Worm (Caenorhabditis elegans): Measurements from ENCODE around the gene F38E9.1.

The F38E9.1 gene

DNA sequence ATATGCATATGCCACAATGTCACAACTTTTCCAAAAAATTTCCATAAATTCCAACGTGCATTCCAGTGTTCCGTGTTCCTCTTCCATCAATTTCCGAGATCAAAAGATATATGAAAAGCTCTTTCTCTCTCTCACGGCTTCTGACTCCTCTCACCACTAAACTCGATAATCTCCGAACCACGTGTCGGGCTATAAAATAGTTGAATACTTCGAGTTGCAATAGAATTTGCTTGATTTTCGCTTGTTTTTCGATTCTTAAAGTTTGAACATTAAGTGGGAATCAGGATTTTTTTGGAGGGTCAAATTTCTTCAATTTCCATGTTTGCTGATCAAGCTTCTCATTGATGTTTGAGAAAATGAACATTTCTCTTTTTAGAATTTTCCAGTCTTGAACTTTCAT, 14.5 kb downstream of the F38E9.1 start:
- TF ChIP-seq irx-1 (tag; optimal IDR thresholded peaks at IDR 0.05) (no peak), fkh-10 (GFP tag; optimal IDR thresholded peaks at IDR 0.05) (peak; percentile 29)

- TF ChIP-seq ztf-4 (tag; optimal IDR thresholded peaks at IDR 0.05) (no peak), nhr-237 (tag; optimal IDR thresholded peaks at IDR 0.05) (no peak), lin-14 (GFP tag; optimal IDR thresholded peaks at IDR 0.05) (peak; percentile 51), nhr-11 (tag; optimal IDR thresholded peaks at IDR 0.05) (no peak), fkh-10 (GFP tag; optimal IDR thresholded peaks at IDR 0.05) (peak; percentile 67), elt-2 (tag; optimal IDR thresholded peaks at IDR 0.05) (peak; percentile 38), ama-1 (optimal IDR thresholded peaks at IDR 0.05) (no peak), ceh-88 (GFP tag; IDR thresholded peaks at IDR 0.05) (no peak), mef-2 (tag; optimal IDR thresholded peaks at IDR 0.05) (no peak), nhr-84 (tag; optimal IDR thresholded peaks at IDR 0.05) (no peak), lin-39 (tag; optimal IDR thresholded peaks at IDR 0.05) (no peak)
These were observed 16.3 kb downstream of the F38E9.1 start, which contains the start of gene cah-3 for ce11 chrX:16487068-16487658. Gene cah-3 (plus strand): TSS chrX:16487481.

ce11 chrX:16490753-16491152, 19.9 kb downstream of the F38E9.1 start:
- TF ChIP-seq tbx-2 (tag; optimal IDR thresholded peaks at IDR 0.05) (no peak), nhr-11 (tag; optimal IDR thresholded peaks at IDR 0.05) (no peak), zag-1 (tag; optimal IDR thresholded peaks at IDR 0.05) (no peak), egl-13 (tag; optimal IDR thresholded peaks at IDR 0.05) (no peak), fkh-8 (tag; optimal IDR thresholded peaks at IDR 0.05) (no peak), egl-27 (tag; optimal IDR thresholded peaks at IDR 0.05) (no peak), nhr-90 (tag; optimal IDR thresholded peaks at IDR 0.05; ENCODE audit: poor library complexity) (no peak), nhr-85 (tag) (no peak), nhr-20 (tag; optimal IDR thresholded peaks at IDR 0.05) (no peak)

ce11 chrX:16494630-16495029, 23.8 kb downstream of the F38E9.1 start, which contains the start of gene K05G3.2:
Gene K05G3.2 (plus strand): TSS chrX:16494930.
- TF ChIP-seq efl-1 (optimal IDR thresholded peaks at IDR 0.05) = no peak
- peak in 1 of 2 experiments; percentile 57 for TF ChIP-seq efl-1 (GFP tag; optimal IDR thresholded peaks at IDR 0.05 in 1 of 2)
- TF ChIP-seq sox-4 (tag; optimal IDR thresholded peaks at IDR 0.05) = no peak
- TF ChIP-seq nhr-47 (tag; optimal IDR thresholded peaks at IDR 0.05) = no peak

ce11 chrX:16501032-16501431, 30.2 kb downstream of the F38E9.1 start, which contains the start of gene K05G3.1:
Gene K05G3.1 (plus strand): TSS chrX:16501332.
- TF ChIP-seq blmp-1 (tag; optimal IDR thresholded peaks at IDR 0.05) (no peak), ceh-63 (GFP tag; optimal IDR thresholded peaks at IDR 0.05) (no peak)

DNA sequence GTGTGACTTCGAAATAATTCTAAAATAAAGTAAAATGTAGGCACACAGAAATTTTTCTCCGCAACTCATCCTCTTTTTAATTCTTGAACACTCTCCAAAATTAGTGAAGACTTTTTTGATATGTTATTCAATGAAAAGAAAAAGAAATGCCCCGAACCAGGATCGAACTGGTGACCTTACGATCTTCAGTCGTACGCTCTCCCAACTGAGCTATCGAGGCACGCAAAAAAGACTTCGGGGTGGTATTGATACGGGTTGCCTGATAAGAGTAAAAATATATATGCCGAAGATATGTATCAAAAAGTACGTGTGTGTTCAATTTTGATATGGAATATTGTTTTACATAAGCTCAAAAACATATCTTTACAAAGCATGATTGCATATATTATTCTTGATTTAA, 32.1 kb downstream of the F38E9.1 start:
- TF ChIP-seq nhr-90 (tag; optimal IDR thresholded peaks at IDR 0.05; ENCODE audit: poor library complexity) (peak; percentile 32), fkh-8 (tag; optimal IDR thresholded peaks at IDR 0.05) (no peak), lin-35 (GFP tag; optimal IDR thresholded peaks at IDR 0.05) (peak in 1 of 2 experiments; percentile 25), xbp-1 (tag; optimal IDR thresholded peaks at IDR 0.05) (no peak), efl-1 (optimal IDR thresholded peaks at IDR 0.05) (no peak), efl-1 (GFP tag; optimal IDR thresholded peaks at IDR 0.05 in 1 of 2) (peak in 1 of 2 experiments; percentile 75), nhr-20 (tag; optimal IDR thresholded peaks at IDR 0.05) (no peak), zag-1 (tag; optimal IDR thresholded peaks at IDR 0.05) (no peak), vab-15 (tag; optimal IDR thresholded peaks at IDR 0.05) (no peak), rnt-1 (tag; optimal IDR thresholded peaks at IDR 0.05) (no peak), ztf-4 (tag; optimal IDR thresholded peaks at IDR 0.05) (no peak), snpc-4 (tag; optimal IDR thresholded peaks at IDR 0.05) (no peak), snu-23 (GFP tag; optimal IDR thresholded peaks at IDR 0.05) (peak; percentile 15)
